Worm (Caenorhabditis elegans): ENCODE data around the gene Y62H9A.13.

Gene Y62H9A.13

ce11 chrX:11916705-11917104, at the start of gene Y62H9A.13:
Gene Y62H9A.13, plus strand, starts transcription at chrX:11917005.
- no peak for TF ChIP-seq unc-62 (GFP tag; optimal IDR thresholded peaks at IDR 0.05)

ce11 chrX:11869260-11869659, 47.5 kb upstream of the Y62H9A.13 start, which contains the start of gene dot-1.2:
Gene dot-1.2, minus strand, starts transcription at chrX:11869360.
- TF ChIP-seq unc-62 (GFP tag; optimal IDR thresholded peaks at IDR 0.05): no peak

- no peak for TF ChIP-seq unc-62 (GFP tag; optimal IDR thresholded peaks at IDR 0.05)
Measured at ce11 chrX:11870393-11870792, 46.4 kb upstream of the Y62H9A.13 start.

ce11 chrX:11872210-11872609, 44.6 kb upstream of the Y62H9A.13 start:
- no peak for TF ChIP-seq unc-62 (GFP tag; optimal IDR thresholded peaks at IDR 0.05)

ce11 chrX:11875260-11875659, 41.5 kb upstream of the Y62H9A.13 start, which contains the start of gene Y62H9A.1:
Gene Y62H9A.1, plus strand, starts transcription at chrX:11875541.
- no peak for TF ChIP-seq unc-62 (GFP tag; optimal IDR thresholded peaks at IDR 0.05)

- no peak for TF ChIP-seq unc-62 (GFP tag; optimal IDR thresholded peaks at IDR 0.05)
Measured at ce11 chrX:11878109-11878508, 38.7 kb upstream of the Y62H9A.13 start, which contains the start of gene Y62H9A.2. Gene Y62H9A.2, minus strand, starts transcription at chrX:11878209.

ce11 chrX:11879871-11880270, 36.9 kb upstream of the Y62H9A.13 start, which contains the start of the genes Y62H9A.3 and Y62H9A.4:
Gene Y62H9A.3, minus strand, starts transcription at chrX:11879971.
Gene Y62H9A.4, plus strand, starts transcription at chrX:11880126.
- no peak for TF ChIP-seq unc-62 (GFP tag; optimal IDR thresholded peaks at IDR 0.05)

- TF ChIP-seq unc-62 (GFP tag; optimal IDR thresholded peaks at IDR 0.05): no peak
Measured at ce11 chrX:11882800-11883199, 34.0 kb upstream of the Y62H9A.13 start, which contains the start of the genes Y62H9A.5 and ule-5. Gene Y62H9A.5, minus strand, starts transcription at chrX:11882900. Gene ule-5, plus strand, starts transcription at chrX:11883127.

ce11 chrX:11885577-11885976, 31.2 kb upstream of the Y62H9A.13 start, which contains the start of gene Y62H9A.7:
Gene Y62H9A.7, minus strand, starts transcription at chrX:11885677.
- no peak for TF ChIP-seq unc-62 (GFP tag; optimal IDR thresholded peaks at IDR 0.05)

- TF ChIP-seq unc-62 (GFP tag; optimal IDR thresholded peaks at IDR 0.05): no peak
Measured at ce11 chrX:11892328-11892727, 24.5 kb upstream of the Y62H9A.13 start, which contains the start of gene Y62H9A.8. Gene Y62H9A.8, minus strand, starts transcription at chrX:11892428.

- TF ChIP-seq unc-62 (GFP tag; optimal IDR thresholded peaks at IDR 0.05): no peak
Measured at ce11 chrX:11896708-11897107, 20.1 kb upstream of the Y62H9A.13 start.

ce11 chrX:11898040-11898439, 18.8 kb upstream of the Y62H9A.13 start, which contains the start of gene Y62H9A.9:
Gene Y62H9A.9, minus strand, starts transcription at chrX:11898140.
- no peak for TF ChIP-seq unc-62 (GFP tag; optimal IDR thresholded peaks at IDR 0.05)

ce11 chrX:11899031-11899430, 17.8 kb upstream of the Y62H9A.13 start:
- TF ChIP-seq unc-62 (GFP tag; optimal IDR thresholded peaks at IDR 0.05): no peak

- no peak for TF ChIP-seq unc-62 (GFP tag; optimal IDR thresholded peaks at IDR 0.05)
Measured at ce11 chrX:11902661-11903060, 14.1 kb upstream of the Y62H9A.13 start, which contains the start of gene Y62H9A.10. Gene Y62H9A.10, minus strand, starts transcription at chrX:11902761.

- TF ChIP-seq unc-62 (GFP tag; optimal IDR thresholded peaks at IDR 0.05): no peak
Measured at ce11 chrX:11906626-11907025, 10.2 kb upstream of the Y62H9A.13 start.

ce11 chrX:11907263-11907662, 9.5 kb upstream of the Y62H9A.13 start, which contains the start of gene Y62H9A.11:
Gene Y62H9A.11, minus strand, starts transcription at chrX:11907363.
- TF ChIP-seq unc-62 (GFP tag; optimal IDR thresholded peaks at IDR 0.05): no peak

ce11 chrX:11908226-11908625, 8.6 kb upstream of the Y62H9A.13 start:
- TF ChIP-seq unc-62 (GFP tag; optimal IDR thresholded peaks at IDR 0.05): no peak
